Fruit fly (Drosophila melanogaster) whole organism, prepupa: ENCODE measurements around the gene CG7675.

Source experiments
- CG10631 ChIP-seq: fragments of 200-800 bp; sonication (Bioruptor generic); optimal IDR thresholded peaks from 2 replicates; lab custom pipeline; 2016; ENCODE audit warnings: missing biosample characterization, missing genetic modification characterization
- CG11762 ChIP-seq: fragments of 200-800 bp; sonication (Bioruptor generic); optimal IDR thresholded peaks from 3 replicates; lab custom pipeline; 2016; ENCODE audit warnings: missing biosample characterization, missing genetic modification characterization; ENCODE audit not compliant: insufficient read depth
- CG11902 ChIP-seq: fragments of 200-800 bp; sonication (Bioruptor generic); optimal IDR thresholded peaks from 3 replicates; lab custom pipeline; 2016; ENCODE audit warnings: missing biosample characterization, missing genetic modification characterization
- CG15336 ChIP-seq: fragments of 200-800 bp; sonication (Bioruptor generic); IDR thresholded peaks from 2 replicates; pipeline ENCODE4 v1.3.6; 2022; ENCODE audit warnings: missing biosample characterization, missing genetic modification characterization
- CG16779 ChIP-seq: fragments of 200-800 bp; sonication (Bioruptor generic); optimal IDR thresholded peaks from 3 replicates; lab custom pipeline; 2017; ENCODE audit warnings: missing biosample characterization, mild to moderate bottlenecking, missing genetic modification characterization
- CG32006 ChIP-seq: fragments of 200-800 bp; sonication (Bioruptor generic); optimal IDR thresholded peaks from 3 replicates; lab custom pipeline; 2017; ENCODE audit warnings: missing biosample characterization, mild to moderate bottlenecking, missing genetic modification characterization
- CG34406 ChIP-seq: fragments of 200-800 bp; sonication (Bioruptor generic); optimal IDR thresholded peaks from 3 replicates; lab custom pipeline; 2016; ENCODE audit warnings: missing biosample characterization, missing genetic modification characterization
- CG4318 ChIP-seq: fragments of 200-800 bp; sonication (Bioruptor generic); optimal IDR thresholded peaks from 3 replicates; lab custom pipeline; 2017; ENCODE audit warnings: missing biosample characterization, mild to moderate bottlenecking, missing genetic modification characterization
- CG6163 ChIP-seq: fragments of 200-800 bp; sonication (Bioruptor generic); IDR thresholded peaks from 3 replicates; pipeline ENCODE4 v1.3.6; 2022; ENCODE audit warnings: missing biosample characterization, missing genetic modification characterization
- CG6276 ChIP-seq: fragments of 200-800 bp; sonication (Bioruptor generic); optimal IDR thresholded peaks from 2 replicates; lab custom pipeline; 2017; ENCODE audit warnings: missing biosample characterization, mild to moderate bottlenecking, missing genetic modification characterization
- CG6792 ChIP-seq: fragments of 200-800 bp; sonication (Bioruptor generic); optimal IDR thresholded peaks from 3 replicates; lab custom pipeline; 2016; ENCODE audit warnings: missing biosample characterization, missing genetic modification characterization
- CG6808 ChIP-seq: fragments of 200-800 bp; sonication (Bioruptor generic); optimal IDR thresholded peaks from 3 replicates; lab custom pipeline; 2017; ENCODE audit warnings: missing biosample characterization, missing genetic modification characterization, mild to moderate bottlenecking, moderate library complexity, missing genetic modification reagents
- CG6854 ChIP-seq: fragments of 200-800 bp; sonication (Bioruptor generic); optimal IDR thresholded peaks from 2 replicates; lab custom pipeline; 2017; ENCODE audit warnings: missing biosample characterization, mild to moderate bottlenecking, missing genetic modification characterization
- CG8319 ChIP-seq: fragments of 200-800 bp; sonication (Bioruptor generic); optimal IDR thresholded peaks from 3 replicates; lab custom pipeline; 2016; ENCODE audit warnings: missing biosample characterization, missing genetic modification characterization
- CG8632 ChIP-seq: fragments of 200-800 bp; sonication (Bioruptor generic); optimal IDR thresholded peaks from 3 replicates; lab custom pipeline; 2016; ENCODE audit warnings: missing biosample characterization, missing genetic modification characterization
- CG9139 ChIP-seq: fragments of 200-800 bp; sonication (Bioruptor generic); optimal IDR thresholded peaks from 3 replicates; lab custom pipeline; 2017; ENCODE audit warnings: missing biosample characterization, mild to moderate bottlenecking, missing genetic modification characterization
- Ets21C ChIP-seq: fragments of 200-800 bp; sonication (Bioruptor generic); optimal IDR thresholded peaks from 3 replicates; lab custom pipeline; 2016; ENCODE audit warnings: missing biosample characterization, missing genetic modification characterization
- Ets96B ChIP-seq: fragments of 200-800 bp; optimal IDR thresholded peaks from 2 replicates; lab custom pipeline; 2019; ENCODE audit warnings: missing biosample characterization, mild to moderate bottlenecking, missing genetic modification characterization, moderate library complexity
- Gug ChIP-seq: fragments of 200-800 bp; sonication (Bioruptor generic); IDR thresholded peaks from 2 replicates; pipeline ENCODE4 v1.3.6; 2022; ENCODE audit warnings: missing biosample characterization, missing genetic modification characterization
- Hr38 ChIP-seq: sonication (Bioruptor generic); optimal IDR thresholded peaks from 2 replicates; lab custom pipeline; 2016; ENCODE audit warnings: missing biosample characterization, missing genetic modification characterization
- Hr39 ChIP-seq: fragments of 200-800 bp; sonication (Bioruptor generic); optimal IDR thresholded peaks from 2 replicates; lab custom pipeline; 2016; ENCODE audit warnings: missing biosample characterization, missing genetic modification characterization
- Hr4 ChIP-seq: fragments of 200-800 bp; sonication (Bioruptor generic); optimal IDR thresholded peaks from 3 replicates; lab custom pipeline; 2016; ENCODE audit warnings: missing biosample characterization, missing genetic modification characterization
- Lpt ChIP-seq: fragments of 200-800 bp; sonication (Bioruptor generic); optimal IDR thresholded peaks from 3 replicates; lab custom pipeline; 2016; ENCODE audit warnings: missing biosample characterization, missing genetic modification characterization
- OdsH ChIP-seq: fragments of 200-800 bp; sonication (Bioruptor generic); optimal IDR thresholded peaks from 3 replicates; lab custom pipeline; 2016; ENCODE audit warnings: missing biosample characterization, missing genetic modification characterization
- Smox ChIP-seq: fragments of 200-800 bp; sonication (Bioruptor generic); optimal IDR thresholded peaks from 3 replicates; lab custom pipeline; 2016; ENCODE audit warnings: missing biosample characterization, missing genetic modification characterization
- Sox102F ChIP-seq: fragments of 200-800 bp; sonication (Bioruptor generic); optimal IDR thresholded peaks from 2 replicates; lab custom pipeline; 2016; ENCODE audit warnings: missing biosample characterization, mild to moderate bottlenecking, missing genetic modification characterization
- acj6 ChIP-seq: fragments of 200-800 bp; sonication (Bioruptor generic); optimal IDR thresholded peaks from 3 replicates; lab custom pipeline; 2016; ENCODE audit warnings: missing biosample characterization, missing genetic modification characterization
- cyc ChIP-seq: fragments of 200-800 bp; sonication (Bioruptor generic); optimal IDR thresholded peaks from 3 replicates; lab custom pipeline; 2016; ENCODE audit warnings: missing biosample characterization, missing genetic modification characterization
- dsx ChIP-seq: fragments of 200-800 bp; optimal IDR thresholded peaks from 3 replicates; lab custom pipeline; 2019; ENCODE audit warnings: missing biosample characterization, mild to moderate bottlenecking, missing genetic modification characterization, moderate library complexity; ENCODE audit not compliant: poor library complexity, severe bottlenecking
- eg ChIP-seq: fragments of 200-800 bp; sonication (Bioruptor generic); IDR thresholded peaks from 3 replicates; pipeline ENCODE4 v1.3.6; 2022; ENCODE audit warnings: missing biosample characterization, missing genetic modification characterization
- esn ChIP-seq: fragments of 200-800 bp; sonication (Bioruptor generic); optimal IDR thresholded peaks from 2 replicates; lab custom pipeline; 2016; ENCODE audit warnings: missing biosample characterization, mild to moderate bottlenecking, missing genetic modification characterization, moderate library complexity
- fd85E ChIP-seq: fragments of 200-800 bp; sonication (Bioruptor generic); optimal IDR thresholded peaks from 3 replicates; lab custom pipeline; 2016; ENCODE audit warnings: missing biosample characterization, missing genetic modification characterization
- lz ChIP-seq: fragments of 200-800 bp; sonication (Bioruptor generic); optimal IDR thresholded peaks from 3 replicates; lab custom pipeline; 2016; ENCODE audit warnings: missing biosample characterization, missing genetic modification characterization
- salr ChIP-seq, 2 experiments: fragments of 200-800 bp; sonication (Bioruptor generic); optimal IDR thresholded peaks; 3 replicates each; lab custom pipeline; 2016 to 2018; ENCODE audit warnings: missing biosample characterization in 2 of 2, missing genetic modification characterization in 2 of 2, mild to moderate bottlenecking in 1 of 2
- ss ChIP-seq, 2 experiments: fragments of 200-800 bp; sonication (Bioruptor generic); optimal IDR thresholded peaks; 2 replicates in 1 of 2; 3 replicates in 1 of 2; lab custom pipeline; 2017 to 2018; ENCODE audit warnings: mild to moderate bottlenecking in 2 of 2, missing biosample characterization in 2 of 2, missing genetic modification characterization in 2 of 2, moderate library complexity in 1 of 2
- svp ChIP-seq: fragments of 200-800 bp; sonication (Bioruptor generic); peaks from one replicate; lab custom pipeline; 2016; ENCODE audit warnings: missing biosample characterization, missing genetic modification characterization
- vri ChIP-seq: fragments of 200-800 bp; sonication (Bioruptor generic); optimal IDR thresholded peaks from 3 replicates; lab custom pipeline; 2016; ENCODE audit warnings: missing biosample characterization, mild to moderate bottlenecking, missing genetic modification characterization

CG7675 gene

dm6 chr3R:18393436-18393835 is 12.5 kb upstream of the CG7675 start (continued):
- peak; percentile 34 for TF ChIP-seq CG4318 (GFP tag; lab: Kevin White, UChicago)
- TF ChIP-seq acj6 (GFP tag; lab: Kevin White, UChicago): peak; percentile 83
- TF ChIP-seq CG8632 (GFP tag; lab: Kevin White, UChicago): peak; percentile 75
- TF ChIP-seq CG6276 (GFP tag; lab: Kevin White, UChicago): no peak
- no peak for TF ChIP-seq CG16779
- no peak for TF ChIP-seq Hr38 (GFP tag; lab: Kevin White, UChicago)
- TF ChIP-seq CG11762 (GFP tag; lab: Kevin White, UChicago): no peak
- no peak for TF ChIP-seq cyc (GFP tag; lab: Kevin White, UChicago)
- no peak for TF ChIP-seq CG10631
- peak; percentile 38 for TF ChIP-seq vri (GFP tag; lab: Kevin White, UChicago)
- TF ChIP-seq CG6163: peak; percentile 73; the same call in 1 of the 3 replicates
- TF ChIP-seq Hr4 (GFP tag; lab: Kevin White, UChicago): no peak
- TF ChIP-seq dsx (GFP tag; lab: Kevin White, UChicago): peak; percentile 82
- TF ChIP-seq Ets21C (GFP tag; lab: Kevin White, UChicago): no peak
- TF ChIP-seq CG15336: peak; percentile 88
- TF ChIP-seq salr (GFP tag; optimal IDR thresholded peaks at IDR 0.05; lab: Kevin White, UChicago): peak in 1 of 2 experiments; percentile 78
- no peak for TF ChIP-seq esn (GFP tag; lab: Kevin White, UChicago)
- peak; percentile 15 for TF ChIP-seq CG8319 (GFP tag; lab: Kevin White, UChicago)
- peak; percentile 14 for TF ChIP-seq CG11902 (GFP tag; lab: Kevin White, UChicago)
- peak; percentile 69 for TF ChIP-seq Smox (GFP tag; lab: Kevin White, UChicago)
- TF ChIP-seq CG6808 (GFP tag; lab: Kevin White, UChicago): no peak
- TF ChIP-seq CG32006 (GFP tag; lab: Kevin White, UChicago): no peak
- TF ChIP-seq ss (GFP tag; optimal IDR thresholded peaks at IDR 0.05; lab: Kevin White, UChicago): no peak
- TF ChIP-seq lz (GFP tag; lab: Kevin White, UChicago): peak; percentile 47
- TF ChIP-seq CG9139 (GFP tag; lab: Kevin White, UChicago): peak; percentile 42
- no peak for TF ChIP-seq svp (GFP tag; lab: Kevin White, UChicago)
- peak; percentile 53 for TF ChIP-seq Gug (GFP tag; lab: Robert Waterston, UW)
- peak; percentile 72 for TF ChIP-seq CG6792
- peak; percentile 72 for TF ChIP-seq Sox102F (GFP tag; lab: Kevin White, UChicago)
- TF ChIP-seq Ets96B (tag; lab: Kevin White, UChicago): no peak
- TF ChIP-seq CG34406 (GFP tag; lab: Kevin White, UChicago): peak; percentile 81
- peak; percentile 58 for TF ChIP-seq Hr39
- peak; percentile 76 for TF ChIP-seq eg (GFP tag; lab: Robert Waterston, UW)

dm6 chr3R:18389790-18390189 is 8.8 kb upstream of the CG7675 start, which contains the start of gene Vha100-4:
Gene Vha100-4 (minus strand): TSS chr3R:18389805.
- TF ChIP-seq esn (GFP tag; lab: Kevin White, UChicago): no peak

dm6 chr3R:18385593-18385992 is 4.6 kb upstream of the CG7675 start, which contains the start of gene cona:
Gene cona (plus strand): TSS chr3R:18385828.
- no peak for TF ChIP-seq CG6854
- TF ChIP-seq acj6 (GFP tag; lab: Kevin White, UChicago): no peak
- no peak for TF ChIP-seq OdsH (GFP tag; lab: Kevin White, UChicago)
- TF ChIP-seq CG34406 (GFP tag; lab: Kevin White, UChicago): no peak
- TF ChIP-seq Lpt (GFP tag; lab: Kevin White, UChicago): no peak
- no peak for TF ChIP-seq fd85E (GFP tag; lab: Kevin White, UChicago)
- TF ChIP-seq, all 60 proteins: peak for 0
